Fruit fly (Drosophila melanogaster): ENCODE data around the gene CG17097.

dm6 chr2L:10651313-10651712, 5.1 kb downstream of the CG17097 start, which contains the start of gene dbf:
- TF ChIP-seq CG8478 (optimal IDR thresholded peaks at IDR 0.05) (no peak), CTCF (optimal IDR thresholded peaks at IDR 0.05) (no peak)

Measured in S2 (cell line).